Worm (Caenorhabditis elegans) whole organism, early embryonic: ENCODE data around the gene ifc-2.

ENCODE experiments used
- B0310.2 ChIP-seq: sonication (generic microtip); optimal IDR thresholded peaks from 2 replicates; lab custom pipeline; 2016; ENCODE audit warnings: mild to moderate bottlenecking, missing genetic modification characterization, missing compliant biosample characterization
- ama-1 ChIP-seq: fragments of 150-350 bp; optimal IDR thresholded peaks from 2 replicates; lab custom pipeline; 2014
- ceh-13 ChIP-seq: fragments of 200-800 bp; sonication (Bioruptor generic); optimal IDR thresholded peaks from 2 replicates; lab custom pipeline; 2018; ENCODE audit warnings: mild to moderate bottlenecking, missing genetic modification characterization, missing compliant biosample characterization
- ceh-36 ChIP-seq: sonication (generic microtip); optimal IDR thresholded peaks from 2 replicates; lab custom pipeline; 2016; ENCODE audit warnings: missing genetic modification characterization, inconsistent platforms, missing compliant biosample characterization
- flt-1 ChIP-seq: fragments of 200-800 bp; sonication (Bioruptor generic); IDR thresholded peaks from 2 replicates; pipeline ENCODE4 v1.3.6; 2022; ENCODE audit warnings: missing genetic modification characterization, missing compliant biosample characterization
- hmbx-1 ChIP-seq: sonication (generic microtip); optimal IDR thresholded peaks from 2 replicates; lab custom pipeline; 2016; ENCODE audit warnings: mild to moderate bottlenecking, missing genetic modification characterization, missing compliant biosample characterization
- hmg-4 ChIP-seq: fragments of 200-800 bp; sonication (Bioruptor generic); optimal IDR thresholded peaks from 2 replicates; lab custom pipeline; 2018; ENCODE audit warnings: mild to moderate bottlenecking, missing genetic modification characterization, missing compliant biosample characterization
- hnd-1 ChIP-seq: sonication (generic microtip); optimal IDR thresholded peaks from 2 replicates; lab custom pipeline; 2016; ENCODE audit warnings: missing genetic modification characterization, missing compliant biosample characterization
- pes-1 ChIP-seq: fragments of 200-800 bp; sonication (Bioruptor generic); IDR thresholded peaks from 2 replicates; pipeline ENCODE4 v1.3.6; 2022; ENCODE audit warnings: missing genetic modification reagents, missing genetic modification characterization, missing compliant biosample characterization
- scrt-1 ChIP-seq: fragments of 200-800 bp; sonication (Bioruptor generic); IDR thresholded peaks from 2 replicates; pipeline ENCODE4 v1.3.6; 2022; ENCODE audit warnings: missing genetic modification characterization, missing compliant biosample characterization
- tbx-11 ChIP-seq: fragments of 200-800 bp; sonication (Bioruptor generic); IDR thresholded peaks from 2 replicates; pipeline ENCODE4 v1.3.6; 2022; ENCODE audit warnings: missing genetic modification characterization, missing compliant biosample characterization
- tbx-37 ChIP-seq: fragments of 200-800 bp; sonication (Bioruptor generic); conservative IDR thresholded peaks from 2 replicates; pipeline ENCODE4 v1.3.6; 2022; ENCODE audit warnings: missing genetic modification reagents, missing genetic modification characterization, missing compliant biosample characterization
- tra-4 ChIP-seq: sonication (generic microtip); optimal IDR thresholded peaks from 2 replicates; lab custom pipeline; 2017; ENCODE audit warnings: missing genetic modification characterization, missing compliant biosample characterization

DNA sequence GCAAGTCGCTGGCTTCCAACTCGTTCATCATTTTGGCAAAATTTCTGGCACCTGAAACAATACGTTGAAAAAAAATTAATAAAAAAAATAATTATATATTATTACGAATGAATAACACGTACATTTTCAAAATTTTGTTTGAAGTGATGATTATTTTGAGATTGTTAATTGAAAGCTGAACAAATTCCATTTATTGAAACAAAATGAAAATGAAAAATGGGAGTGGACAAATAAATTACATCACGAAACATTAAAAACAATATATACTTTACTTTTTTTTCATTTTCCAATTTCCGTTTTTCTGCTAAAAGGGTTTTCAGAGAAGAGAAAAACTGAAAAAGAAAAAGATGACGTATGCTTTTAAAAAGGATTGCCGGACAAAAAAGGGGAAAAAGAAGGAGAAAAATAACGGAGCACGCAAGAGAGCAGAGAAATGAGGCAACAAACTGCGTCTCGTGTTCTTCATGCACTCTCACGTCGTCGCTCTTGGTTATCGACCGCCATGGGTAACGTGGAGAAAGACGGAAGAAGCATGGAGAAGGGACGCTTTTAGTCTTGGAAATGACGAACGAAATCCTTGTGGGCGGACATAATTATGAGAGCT is 7.1 kb upstream of the ifc-2 start, which contains the start of gene rund-1:
- TF ChIP-seq ama-1 (lab: Kevin White, UChicago) (no peak), ceh-36 (tag; lab: Kevin White, UChicago) (no peak), flt-1 (GFP tag; lab: Robert Waterston, UW) (no peak), hnd-1 (tag; lab: Kevin White, UChicago) (no peak), ceh-13 (GFP tag; lab: Kevin White, UChicago) (no peak), B0310.2 (tag; lab: Kevin White, UChicago) (no peak), hmg-4 (GFP tag; lab: Kevin White, UChicago) (no peak), hmbx-1 (tag; lab: Kevin White, UChicago) (no peak), tbx-37 (no peak), tra-4 (tag; lab: Kevin White, UChicago) (no peak), tbx-11 (no peak), pes-1 (no peak), scrt-1 (GFP tag; lab: Robert Waterston, UW) (no peak)
